Worm (Caenorhabditis elegans) whole organism, mixed stage, embryonic: ENCODE measurements around the gene dnj-16.

Source experiments
- elt-3 ChIP-seq: fragments of 150-350 bp; optimal IDR thresholded peaks from 2 replicates; lab custom pipeline; 2014; ENCODE audit warnings: missing biosample characterization, missing genetic modification characterization
- mab-5 ChIP-seq: fragments of 150-350 bp; optimal IDR thresholded peaks from 2 replicates; lab custom pipeline; 2014; ENCODE audit warnings: missing biosample characterization, missing genetic modification characterization
- nhr-12 ChIP-seq: fragments of 150-350 bp; optimal IDR thresholded peaks from 2 replicates; lab custom pipeline; 2014; ENCODE audit warnings: missing biosample characterization, missing genetic modification characterization
- nhr-237 ChIP-seq: fragments of 150-350 bp; optimal IDR thresholded peaks from 2 replicates; lab custom pipeline; 2014; ENCODE audit warnings: missing biosample characterization, missing genetic modification characterization
- sem-2 ChIP-seq: fragments of 200-800 bp; sonication (Bioruptor generic); optimal IDR thresholded peaks from 2 replicates; lab custom pipeline; 2018; ENCODE audit warnings: mild to moderate bottlenecking, missing genetic modification characterization, missing compliant biosample characterization
- snpc-4 ChIP-seq: fragments of 150-350 bp; optimal IDR thresholded peaks from 2 replicates; lab custom pipeline; 2014; ENCODE audit warnings: missing biosample characterization, missing genetic modification characterization
- unc-62 ChIP-seq: fragments of 150-350 bp; optimal IDR thresholded peaks from 2 replicates; lab custom pipeline; 2014; ENCODE audit warnings: missing biosample characterization, missing genetic modification reagents, missing genetic modification characterization

ce11 chrIII:4160937-4161336 lies 30.0 kb upstream of the dnj-16 start, which contains the start of gene C01G12.16:
- TF ChIP-seq nhr-12 (no peak), elt-3 (no peak), nhr-237 (tag; lab: Kevin White, UChicago) (no peak), sem-2 (GFP tag; lab: Kevin White, UChicago) (no peak), snpc-4 (tag; lab: Kevin White, UChicago) (no peak), unc-62 (GFP tag; lab: Kevin White, UChicago) (no peak), mab-5 (tag; lab: Kevin White, UChicago) (no peak)
